Worm (Caenorhabditis elegans): ENCODE results near the gene Y62F5A.10.
A peak's percentile ranks its signal among the peaks of the same experiment; 100 is the strongest.

The Y62F5A.10 gene

DNA sequence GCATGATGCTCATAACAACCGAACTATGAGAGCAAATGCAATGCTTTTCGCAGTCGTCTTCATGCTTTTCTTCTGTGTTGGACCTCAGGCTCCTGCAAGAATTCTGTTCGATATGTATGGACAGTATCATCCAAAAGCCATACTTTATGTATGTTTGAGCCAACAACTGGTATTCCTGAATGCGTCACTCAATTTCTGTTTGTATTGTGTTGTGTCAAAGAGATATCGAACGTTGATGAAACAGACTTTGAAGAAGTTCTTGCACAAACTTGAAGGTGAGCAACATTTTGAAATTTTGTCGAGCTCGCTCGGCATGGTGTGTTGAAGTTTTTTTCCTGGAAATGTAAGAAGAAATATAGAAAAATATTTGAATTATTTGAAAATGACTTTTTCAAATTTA lies 8.5 kb upstream of the Y62F5A.10 start:
- TF ChIP-seq nhr-25 (tag; optimal IDR thresholded peaks at IDR 0.05; ENCODE audit: borderline replicate concordance, insufficient read depth) (no peak), aha-1 (tag) (peak; percentile 59), ces-1 (GFP tag; optimal IDR thresholded peaks at IDR 0.05) (no peak), nhr-102 (tag; optimal IDR thresholded peaks at IDR 0.05) (no peak), unc-62 (GFP tag; optimal IDR thresholded peaks at IDR 0.05 in 1 of 2) (peak in 1 of 2 experiments; percentile 74), unc-62 (tag; optimal IDR thresholded peaks at IDR 0.05) (no peak), snpc-1.2 (GFP tag; IDR thresholded peaks at IDR 0.05) (no peak)

DNA sequence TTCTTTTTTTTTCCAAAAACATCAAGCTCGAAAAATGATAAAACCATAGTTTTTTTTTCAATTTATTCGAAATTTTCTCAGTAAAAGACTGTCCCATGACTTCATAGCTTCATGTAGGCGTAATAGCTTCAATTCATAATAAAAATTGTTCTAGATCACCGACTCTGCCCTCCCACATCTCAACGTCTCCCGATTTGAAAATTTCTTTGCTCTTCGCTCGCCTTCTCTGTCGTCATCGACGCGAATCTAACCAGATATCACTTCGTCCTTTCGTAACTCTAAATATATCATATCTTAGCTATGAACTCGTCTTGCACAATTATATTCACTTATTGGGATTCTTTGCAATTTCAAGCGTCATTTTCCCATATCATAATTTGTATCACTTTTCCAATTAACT lies 6.6 kb upstream of the Y62F5A.10 start, which contains the start of gene srh-44:
Gene srh-44, plus strand, starts transcription at position 301 of the 400 bp plus-strand sequence.
- TF ChIP-seq egl-27 (tag; optimal IDR thresholded peaks at IDR 0.05) (no peak), F37D6.2 (tag; optimal IDR thresholded peaks at IDR 0.05) (no peak), ztf-11 (tag; optimal IDR thresholded peaks at IDR 0.05) (no peak), dmd-9 (GFP tag; IDR thresholded peaks at IDR 0.05) (no peak), saeg-2 (GFP tag; IDR thresholded peaks at IDR 0.05) (no peak), mdl-1 (tag; optimal IDR thresholded peaks at IDR 0.05) (no peak), mdt-29 (GFP tag; IDR thresholded peaks at IDR 0.05) (no peak), lin-38 (GFP tag; IDR thresholded peaks at IDR 0.05) (no peak), dmd-8 (GFP tag; IDR thresholded peaks at IDR 0.05) (no peak), dve-1 (tag; optimal IDR thresholded peaks at IDR 0.05; ENCODE audit: insufficient read depth) (no peak), lin-15B (tag; optimal IDR thresholded peaks at IDR 0.05) (no peak), ces-1 (GFP tag; optimal IDR thresholded peaks at IDR 0.05) (no peak), hmg-1.1 (GFP tag; IDR thresholded peaks at IDR 0.05) (no peak), Y105C5A.15 (GFP tag; IDR thresholded peaks at IDR 0.05) (no peak), fkh-10 (GFP tag; optimal IDR thresholded peaks at IDR 0.05) (no peak), hlh-30 (tag; optimal IDR thresholded peaks at IDR 0.05; ENCODE audit: insufficient read depth) (no peak), nhr-10 (tag; optimal IDR thresholded peaks at IDR 0.05) (no peak), zfp-3 (GFP tag; conservative IDR thresholded peaks at IDR 0.05) (no peak), lim-7 (GFP tag; IDR thresholded peaks at IDR 0.05) (no peak), attf-4 (tag; optimal IDR thresholded peaks at IDR 0.05) (no peak)

DNA sequence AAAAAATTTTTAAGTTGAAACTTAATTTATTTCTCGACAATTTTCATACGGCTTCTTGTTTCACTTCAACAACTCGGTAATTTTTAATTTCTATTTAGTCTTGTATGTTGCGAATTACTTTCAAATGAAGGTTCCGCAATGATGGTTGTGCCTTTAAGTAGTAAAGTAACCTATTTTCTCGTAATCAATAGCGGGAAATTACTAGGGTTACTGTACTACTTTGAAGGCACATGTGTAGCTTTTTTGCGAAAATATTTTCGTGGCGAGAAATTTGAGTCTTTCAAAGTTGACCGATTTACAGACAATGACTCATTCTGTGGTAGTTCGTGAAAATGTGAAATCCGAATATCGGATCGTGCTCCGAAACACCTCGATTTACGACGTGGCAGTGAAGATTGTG lies 3.2 kb upstream of the Y62F5A.10 start, which contains the start of gene B0334.10:
Gene B0334.10, plus strand, starts transcription at position 301 of the 400 bp plus-strand sequence.
- TF ChIP-seq attf-4 (tag; optimal IDR thresholded peaks at IDR 0.05) (no peak), vab-7 (GFP tag; IDR thresholded peaks at IDR 0.05) (no peak), daf-19 (GFP tag; conservative IDR thresholded peaks at IDR 0.05) (no peak), ztf-7 (tag; optimal IDR thresholded peaks at IDR 0.05) (no peak), zfp-2 (tag; optimal IDR thresholded peaks at IDR 0.05) (no peak), fos-1 (tag; optimal IDR thresholded peaks at IDR 0.05) (no peak), ceh-20 (GFP tag; IDR thresholded peaks at IDR 0.05) (no peak), saeg-2 (GFP tag; IDR thresholded peaks at IDR 0.05) (no peak), lin-39 (tag; optimal IDR thresholded peaks at IDR 0.05) (no peak), lin-13 (GFP tag; optimal IDR thresholded peaks at IDR 0.05) (no peak)

DNA sequence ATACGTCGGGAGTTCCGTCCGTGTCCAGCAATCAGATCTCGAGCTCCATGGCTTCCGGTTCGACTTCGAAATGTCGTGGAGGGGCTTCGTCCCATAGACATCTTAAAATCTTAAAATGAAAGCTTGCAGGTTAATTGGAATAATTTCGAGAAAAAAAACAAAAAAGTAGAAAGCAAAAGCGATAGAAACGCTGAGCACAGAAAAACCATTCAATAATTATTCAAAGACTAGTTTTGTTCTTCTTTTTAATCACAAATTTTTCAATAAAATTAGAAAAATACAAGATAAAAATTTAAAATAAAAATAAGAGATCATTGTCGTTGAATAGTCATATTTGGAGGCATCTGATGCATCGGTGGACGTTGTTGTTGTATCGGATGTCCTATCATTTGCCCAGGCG lies 5.6 kb downstream of the Y62F5A.10 start, which contains the start of gene age-1:
Gene age-1, minus strand, starts transcription at position 101 of the 400 bp plus-strand sequence.
- TF ChIP-seq T20F7.1 (GFP tag; optimal IDR thresholded peaks at IDR 0.05) (no peak), R02D3.7 (tag; optimal IDR thresholded peaks at IDR 0.05) (no peak), nhr-111 (GFP tag; optimal IDR thresholded peaks at IDR 0.05) (no peak), saeg-2 (GFP tag; IDR thresholded peaks at IDR 0.05) (no peak), skn-1 (tag; optimal IDR thresholded peaks at IDR 0.05) (no peak), mxl-2 (GFP tag; conservative IDR thresholded peaks at IDR 0.05) (no peak), nhr-41 (GFP tag; IDR thresholded peaks at IDR 0.05) (no peak), lin-38 (GFP tag; IDR thresholded peaks at IDR 0.05) (no peak)
